Worm (Caenorhabditis elegans) whole organism, young adult: ENCODE measurements around the gene F13H8.2.

Source experiments
- B0019.2 ChIP-seq: fragments of 200-800 bp; sonication (Bioruptor generic); conservative IDR thresholded peaks from 2 replicates; pipeline ENCODE4 v1.3.6; 2022; ENCODE audit warnings: missing genetic modification reagents, missing genetic modification characterization, missing compliant biosample characterization
- B0035.1 ChIP-seq: sonication (generic microtip); optimal IDR thresholded peaks from 2 replicates; lab custom pipeline; 2016; ENCODE audit warnings: missing genetic modification characterization, mild to moderate bottlenecking, missing compliant biosample characterization, missing genotype, missing genetic modification reagents
- B0261.1 ChIP-seq: sonication (generic microtip); optimal IDR thresholded peaks from 2 replicates; lab custom pipeline; 2016; ENCODE audit warnings: mild to moderate bottlenecking, missing genetic modification characterization, moderate library complexity, missing compliant biosample characterization
- C06A6.2 ChIP-seq: fragments of 200-800 bp; sonication (Bioruptor generic); conservative IDR thresholded peaks from 2 replicates; pipeline ENCODE4 v1.3.6; 2022; ENCODE audit warnings: missing genetic modification characterization, missing compliant biosample characterization
- F23B12.7 ChIP-seq: sonication (generic microtip); optimal IDR thresholded peaks from 2 replicates; lab custom pipeline; 2017; ENCODE audit warnings: missing genetic modification characterization, mild to moderate bottlenecking, missing compliant biosample characterization, antibody characterized with exemption, moderate library complexity; ENCODE audit not compliant: insufficient read depth
- F37B4.10 ChIP-seq: fragments of 200-800 bp; sonication (Bioruptor generic); IDR thresholded peaks from 2 replicates; pipeline ENCODE4 v1.3.6; 2022; ENCODE audit warnings: missing genetic modification characterization, missing compliant biosample characterization
- F52B5.7 ChIP-seq: sonication (generic microtip); optimal IDR thresholded peaks from 2 replicates; lab custom pipeline; 2016; ENCODE audit warnings: mild to moderate bottlenecking, missing genetic modification characterization, missing compliant biosample characterization
- F57C9.4 ChIP-seq: sonication (generic microtip); optimal IDR thresholded peaks from 2 replicates; lab custom pipeline; 2017; ENCODE audit warnings: mild to moderate bottlenecking, missing genetic modification characterization, missing compliant biosample characterization
- K11D2.4 ChIP-seq: fragments of 200-800 bp; sonication (Bioruptor generic); IDR thresholded peaks from 2 replicates; pipeline ENCODE4 v1.3.6; 2022; ENCODE audit warnings: missing genetic modification reagents, missing genetic modification characterization, missing compliant biosample characterization
- T07F8.4 ChIP-seq: sonication (generic microtip); optimal IDR thresholded peaks from 2 replicates; lab custom pipeline; 2016; ENCODE audit warnings: mild to moderate bottlenecking, missing genetic modification characterization, moderate library complexity, missing compliant biosample characterization
- T26A5.8 ChIP-seq: sonication (generic microtip); optimal IDR thresholded peaks from 2 replicates; lab custom pipeline; 2016; ENCODE audit warnings: missing genetic modification characterization, missing compliant biosample characterization
- Y53G8AR.9 ChIP-seq: fragments of 200-800 bp; sonication (Bioruptor generic); conservative IDR thresholded peaks from 2 replicates; pipeline ENCODE4 v1.3.6; 2022; ENCODE audit warnings: missing genetic modification reagents, missing genetic modification characterization, missing compliant biosample characterization
- Y67H2A.10 ChIP-seq: fragments of 200-800 bp; sonication (Bioruptor generic); conservative IDR thresholded peaks from 2 replicates; pipeline ENCODE4 v1.3.6; 2022; ENCODE audit warnings: missing genetic modification reagents, missing genetic modification characterization, missing compliant biosample characterization
- ama-1 ChIP-seq, 3 experiments: fragments of 150-350 bp in 1 of 3; sonication (generic microtip) in 2 of 3; optimal IDR thresholded peaks; 2 replicates each; lab custom pipeline; 2014 to 2018; ENCODE audit warnings: missing biosample characterization in 2 of 3, missing genetic modification characterization in 2 of 3, missing genetic modification reagents in 2 of 3
- attf-3 ChIP-seq: fragments of 200-800 bp; sonication (Bioruptor generic); conservative IDR thresholded peaks from 2 replicates; pipeline ENCODE4 v1.3.6; 2022; ENCODE audit warnings: missing genetic modification reagents, missing genetic modification characterization, missing compliant biosample characterization
- attf-6 ChIP-seq: fragments of 200-800 bp; sonication (Bioruptor generic); IDR thresholded peaks from 2 replicates; pipeline ENCODE4 v1.3.6; 2022; ENCODE audit warnings: missing genetic modification reagents, missing genetic modification characterization, missing compliant biosample characterization
- cebp-1 ChIP-seq, 2 experiments: fragments of 200-800 bp in 1 of 2; sonication (Bioruptor generic) in 1 of 2; sonication (generic microtip) in 1 of 2; IDR thresholded peaks in 1 of 2; optimal IDR thresholded peaks in 1 of 2; 2 replicates each; pipeline versions ENCODE4 v1.3.6 to Lab custom; 2017 to 2022; ENCODE audit warnings: missing compliant biosample characterization in 2 of 2, missing genetic modification characterization in 2 of 2, mild to moderate bottlenecking in 1 of 2, missing genetic modification reagents in 1 of 2, moderate library complexity in 1 of 2
- ceh-79 ChIP-seq: sonication (generic microtip); optimal IDR thresholded peaks from 2 replicates; lab custom pipeline; 2017; ENCODE audit warnings: mild to moderate bottlenecking, missing genetic modification characterization, missing compliant biosample characterization
- die-1 ChIP-seq: sonication (generic microtip); optimal IDR thresholded peaks from 2 replicates; lab custom pipeline; 2016; ENCODE audit warnings: missing genotype, mild to moderate bottlenecking, missing genetic modification characterization, missing compliant biosample characterization
- dpl-1 ChIP-seq: fragments of 150-350 bp; optimal IDR thresholded peaks from 2 replicates; lab custom pipeline; 2014; ENCODE audit warnings: missing biosample characterization, missing genetic modification reagents, missing genetic modification characterization
- ets-4 ChIP-seq: fragments of 200-800 bp; sonication (Bioruptor generic); optimal IDR thresholded peaks from 2 replicates; lab custom pipeline; 2018; ENCODE audit warnings: mild to moderate bottlenecking, missing genetic modification characterization, missing compliant biosample characterization
- hlh-12 ChIP-seq: sonication (generic microtip); optimal IDR thresholded peaks from 2 replicates; lab custom pipeline; 2016; ENCODE audit warnings: missing genetic modification characterization, missing compliant biosample characterization
- hlh-26 ChIP-seq: fragments of 200-800 bp; sonication (Bioruptor generic); conservative IDR thresholded peaks from 2 replicates; pipeline ENCODE4 v1.3.6; 2022; ENCODE audit warnings: missing genetic modification reagents, missing genetic modification characterization, missing compliant biosample characterization
- hrde-1 ChIP-seq: sonication (generic microtip); optimal IDR thresholded peaks from 2 replicates; lab custom pipeline; 2016; ENCODE audit warnings: missing genetic modification characterization, mild to moderate bottlenecking, missing compliant biosample characterization, moderate library complexity, missing genotype, missing genetic modification reagents, borderline replicate concordance
- hsf-1 ChIP-seq: fragments of 200-800 bp; sonication (Bioruptor generic); IDR thresholded peaks from 2 replicates; pipeline ENCODE4 v1.3.6; 2022; ENCODE audit warnings: missing genetic modification reagents, missing genetic modification characterization, missing compliant biosample characterization
- let-526 ChIP-seq: fragments of 200-800 bp; sonication (Bioruptor generic); IDR thresholded peaks from 2 replicates; pipeline ENCODE4 v1.3.6; 2022; ENCODE audit warnings: missing genetic modification reagents, missing genetic modification characterization, missing compliant biosample characterization
- let-607 ChIP-seq, 2 experiments: fragments of 200-800 bp in 1 of 2; sonication (Bioruptor generic) in 1 of 2; sonication (generic microtip) in 1 of 2; optimal IDR thresholded peaks; 2 replicates each; lab custom pipeline; 2016 to 2018; ENCODE audit warnings: mild to moderate bottlenecking in 2 of 2, missing compliant biosample characterization in 2 of 2, missing genetic modification characterization in 2 of 2, moderate library complexity in 2 of 2, missing genotype in 1 of 2
- lin-35 ChIP-seq, 3 experiments: fragments of 150-350 bp in 2 of 3; sonication (generic microtip) in 1 of 3; optimal IDR thresholded peaks; 2 replicates each; lab custom pipeline; 2014 to 2018; ENCODE audit warnings: missing biosample characterization in 3 of 3, missing genetic modification characterization in 3 of 3, missing genetic modification reagents in 3 of 3
- lir-1 ChIP-seq: fragments of 200-800 bp; sonication (Bioruptor generic); conservative IDR thresholded peaks from 2 replicates; pipeline ENCODE4 v1.3.6; 2022; ENCODE audit warnings: missing genetic modification reagents, missing genetic modification characterization, missing compliant biosample characterization
- lsl-1 ChIP-seq: fragments of 200-800 bp; sonication (Bioruptor generic); optimal IDR thresholded peaks from 2 replicates; lab custom pipeline; 2018; ENCODE audit warnings: mild to moderate bottlenecking, missing genetic modification characterization, moderate library complexity, missing compliant biosample characterization
- madf-6 ChIP-seq: fragments of 200-800 bp; sonication (Bioruptor generic); IDR thresholded peaks from 2 replicates; pipeline ENCODE4 v1.3.6; 2022; ENCODE audit warnings: missing genetic modification reagents, missing genetic modification characterization, missing compliant biosample characterization
- nfya-2 ChIP-seq: fragments of 200-800 bp; sonication (Bioruptor generic); IDR thresholded peaks from 2 replicates; pipeline ENCODE4 v1.3.6; 2022; ENCODE audit warnings: missing genetic modification reagents, missing genetic modification characterization, missing compliant biosample characterization
- nhr-179 ChIP-seq: sonication (generic microtip); optimal IDR thresholded peaks from 2 replicates; lab custom pipeline; 2016; ENCODE audit warnings: mild to moderate bottlenecking, missing genetic modification characterization, missing compliant biosample characterization
- nhr-27 ChIP-seq: fragments of 200-800 bp; sonication (Bioruptor generic); optimal IDR thresholded peaks from 2 replicates; lab custom pipeline; 2018; ENCODE audit warnings: mild to moderate bottlenecking, missing genetic modification characterization, moderate library complexity, missing compliant biosample characterization
- nhr-80 ChIP-seq: sonication (generic microtip); optimal IDR thresholded peaks from 2 replicates; lab custom pipeline; 2016; ENCODE audit warnings: missing genetic modification characterization, missing compliant biosample characterization
- nhr-90 ChIP-seq: sonication (generic microtip); optimal IDR thresholded peaks from 2 replicates; lab custom pipeline; 2016; ENCODE audit warnings: missing genotype, mild to moderate bottlenecking, missing genetic modification characterization, missing compliant biosample characterization
- pbrm-1 ChIP-seq: fragments of 200-800 bp; sonication (Bioruptor generic); IDR thresholded peaks from 2 replicates; pipeline ENCODE4 v1.3.6; 2022; ENCODE audit warnings: missing genetic modification reagents, missing genetic modification characterization, missing compliant biosample characterization
- rec-8 ChIP-seq, 2 experiments: sonication (generic microtip); optimal IDR thresholded peaks; 2 replicates each; lab custom pipeline; 2016; ENCODE audit warnings: mild to moderate bottlenecking in 2 of 2, missing genetic modification characterization in 2 of 2, missing genetic modification reagents in 2 of 2, missing genotype in 2 of 2, missing biosample characterization in 1 of 2, missing compliant biosample characterization in 1 of 2, moderate library complexity in 1 of 2
- sdz-38 ChIP-seq: sonication (generic microtip); optimal IDR thresholded peaks from 2 replicates; lab custom pipeline; 2016; ENCODE audit warnings: missing genotype, missing genetic modification characterization, missing compliant biosample characterization
- somi-1 ChIP-seq: fragments of 200-800 bp; sonication (Bioruptor generic); optimal IDR thresholded peaks from 2 replicates; lab custom pipeline; 2018; ENCODE audit warnings: mild to moderate bottlenecking, missing genetic modification characterization, missing compliant biosample characterization
- tlf-1 ChIP-seq: fragments of 200-800 bp; sonication (Bioruptor generic); optimal IDR thresholded peaks from 2 replicates; lab custom pipeline; 2018; ENCODE audit warnings: mild to moderate bottlenecking, missing genetic modification characterization, missing compliant biosample characterization
- xnd-1 ChIP-seq: sonication (generic microtip); optimal IDR thresholded peaks from 2 replicates; lab custom pipeline; 2016; ENCODE audit warnings: missing genotype, missing genetic modification reagents, missing genetic modification characterization, missing compliant biosample characterization
- ztf-28 ChIP-seq: fragments of 200-800 bp; sonication (Bioruptor generic); IDR thresholded peaks from 2 replicates; pipeline ENCODE4 v1.3.6; 2022; ENCODE audit warnings: missing genetic modification reagents, missing genetic modification characterization, missing compliant biosample characterization
- ztf-3 ChIP-seq: fragments of 200-800 bp; sonication (Bioruptor generic); optimal IDR thresholded peaks from 2 replicates; lab custom pipeline; 2018; ENCODE audit warnings: mild to moderate bottlenecking, missing genetic modification characterization, missing compliant biosample characterization

The F13H8.2 gene

DNA sequence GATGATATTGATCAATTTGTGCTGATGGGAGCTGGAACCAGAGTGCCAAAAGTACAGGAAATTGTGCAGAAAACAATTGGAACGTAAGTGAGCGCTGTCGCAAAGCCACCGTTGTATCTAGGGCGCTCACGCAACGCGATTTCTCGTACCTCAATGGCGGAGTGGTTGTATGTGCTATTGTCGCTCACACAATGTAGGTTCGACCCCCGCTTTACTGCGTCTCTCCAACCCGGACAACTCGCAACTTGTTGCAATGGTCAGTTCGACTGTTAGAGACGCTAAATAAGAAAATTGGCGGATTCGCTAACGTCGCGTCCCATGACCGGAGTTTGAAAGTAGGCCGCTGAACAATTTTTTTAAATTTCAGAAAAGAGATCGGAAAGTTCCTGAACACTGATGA lies 21.7 kb upstream of the F13H8.2 start (continued):
- no peak for TF ChIP-seq hsf-1

- no peak for TF ChIP-seq C06A6.2 (GFP tag; lab: Robert Waterston, UW)
- TF ChIP-seq attf-3 (GFP tag; lab: Robert Waterston, UW) = no peak
- 0 out of 2 replicates have a peak, but pooled peaks have one; percentile 29 for TF ChIP-seq Y53G8AR.9
- no peak for TF ChIP-seq hrde-1 (tag; lab: Kevin White, UChicago)
- TF ChIP-seq T07F8.4 (tag; lab: Kevin White, UChicago) = no peak
- no peak for TF ChIP-seq nhr-90
- TF ChIP-seq B0019.2 (GFP tag; lab: Robert Waterston, UW) = no peak
- TF ChIP-seq nhr-27 = no peak
- peak; percentile 95 for TF ChIP-seq F23B12.7 (tag; lab: Kevin White, UChicago)
- TF ChIP-seq cebp-1 (GFP tag; IDR thresholded peaks at IDR 0.05; lab: Robert Waterston, UW) = 0 out of 2 replicates have a peak, but pooled peaks have one; percentile 14
- peak; percentile 59 for TF ChIP-seq cebp-1 (tag; optimal IDR thresholded peaks at IDR 0.05; lab: Kevin White, UChicago)
- peak; percentile 75 for TF ChIP-seq dpl-1 (GFP tag; lab: Kevin White, UChicago)
- TF ChIP-seq lsl-1 (GFP tag; lab: Kevin White, UChicago) = peak; percentile 50
- 0 out of 2 replicates have a peak, but pooled peaks have one; percentile 7 for TF ChIP-seq let-526
- no peak for TF ChIP-seq F57C9.4 (tag; lab: Kevin White, UChicago)
- TF ChIP-seq nhr-179 = no peak
- TF ChIP-seq lir-1 (GFP tag; lab: Robert Waterston, UW) = no peak; the same call in 1 of the 2 replicates
- no peak for TF ChIP-seq xnd-1
- no peak for TF ChIP-seq rec-8 (tag; optimal IDR thresholded peaks at IDR 0.05; lab: Kevin White, UChicago)
- no peak for TF ChIP-seq F52B5.7
- TF ChIP-seq ets-4 (GFP tag; lab: Kevin White, UChicago) = no peak
- no peak for TF ChIP-seq ztf-28 (GFP tag; lab: Robert Waterston, UW)
- no peak for TF ChIP-seq tlf-1 (GFP tag; lab: Kevin White, UChicago)
- no peak for TF ChIP-seq B0035.1 (tag; lab: Kevin White, UChicago)
- TF ChIP-seq nhr-80 = peak; percentile 13
- TF ChIP-seq madf-6 (GFP tag; lab: Robert Waterston, UW) = peak; percentile 55
- TF ChIP-seq T26A5.8 = no peak
- peak in 2 of 3 experiments; percentile 2 to 90 for TF ChIP-seq lin-35 (GFP tag; optimal IDR thresholded peaks at IDR 0.05; lab: Kevin White, UChicago)
- no peak for TF ChIP-seq F37B4.10
- TF ChIP-seq sdz-38 (tag; lab: Kevin White, UChicago) = no peak
- TF ChIP-seq hlh-26 (GFP tag; lab: Robert Waterston, UW) = no peak
- no peak for TF ChIP-seq K11D2.4 (GFP tag; lab: Robert Waterston, UW)
- no peak for TF ChIP-seq B0261.1 (tag; lab: Kevin White, UChicago)
- TF ChIP-seq ztf-3 = no peak
- no peak for TF ChIP-seq nfya-2 (GFP tag; lab: Robert Waterston, UW)
- no peak for TF ChIP-seq hlh-12 (tag; lab: Kevin White, UChicago)
- TF ChIP-seq ama-1 (optimal IDR thresholded peaks at IDR 0.05; lab: Kevin White, UChicago) = no peak
- TF ChIP-seq ama-1 (GFP tag; optimal IDR thresholded peaks at IDR 0.05; lab: Kevin White, UChicago) = peak in 1 of 2 experiments; percentile 32
- no peak for TF ChIP-seq ceh-79
- TF ChIP-seq Y67H2A.10 (GFP tag; lab: Robert Waterston, UW) = no peak
- TF ChIP-seq pbrm-1 (GFP tag; lab: Robert Waterston, UW) = peak; percentile 48; the same call in 1 of the 2 replicates
- TF ChIP-seq attf-6 = no peak
- TF ChIP-seq somi-1 (GFP tag; lab: Kevin White, UChicago) = no peak
- TF ChIP-seq let-607 (tag; optimal IDR thresholded peaks at IDR 0.05; lab: Kevin White, UChicago) = no peak
- peak; percentile 0 for TF ChIP-seq die-1 (tag; lab: Kevin White, UChicago)
Measured at ce11 chrII:6250782-6251461, 19.2 kb upstream of the F13H8.2 start, which contains the start of gene phb-2. Gene phb-2 (plus strand): TSS chrII:6251411.
